Fruit fly (Drosophila melanogaster): ENCODE measurements around the gene CG18814.

CG18814 gene

dm6 chr3L:16385252-16385879 is 15.7 kb downstream of the CG18814 start:
- TF ChIP-seq lbe (GFP tag; optimal IDR thresholded peaks at IDR 0.05) (peak; percentile 23), CG18476 (GFP tag; optimal IDR thresholded peaks at IDR 0.05) (no peak), CG12299 (tag; optimal IDR thresholded peaks at IDR 0.05) (no peak), CG9876 (GFP tag; optimal IDR thresholded peaks at IDR 0.05) (no peak), lab (GFP tag; optimal IDR thresholded peaks at IDR 0.05) (no peak), Trl (optimal IDR thresholded peaks at IDR 0.05) (peak in 1 of 2 experiments; percentile 2), Trl (GFP tag; optimal IDR thresholded peaks at IDR 0.05) (no peak), tap (tag; optimal IDR thresholded peaks at IDR 0.05) (no peak), chinmo (GFP tag; IDR thresholded peaks at IDR 0.05; ENCODE audit: partially characterized antibody) (peak; percentile 97), Drgx (GFP tag; IDR thresholded peaks at IDR 0.05) (peak; percentile 31; the same call in 1 of the 2 replicates), odd (GFP tag; optimal IDR thresholded peaks at IDR 0.05) (no peak), CG1647 (GFP tag; optimal IDR thresholded peaks at IDR 0.05) (no peak), mirr (GFP tag; optimal IDR thresholded peaks at IDR 0.05) (peak; percentile 37), Dll (GFP tag; IDR thresholded peaks at IDR 0.05; ENCODE audit: partially characterized antibody) (0 out of 4 replicates have a peak, but pooled peaks have one; percentile 34), Dref (GFP tag; IDR thresholded peaks at IDR 0.05) (no peak), YL-1 (GFP tag; optimal IDR thresholded peaks at IDR 0.05) (peak; percentile 63), exex (tag; optimal IDR thresholded peaks at IDR 0.05) (peak; percentile 5), jumu (GFP tag; optimal IDR thresholded peaks at IDR 0.05) (no peak), bsh (GFP tag; optimal IDR thresholded peaks at IDR 0.05) (peak in 1 of 2 experiments; percentile 39), CG8478 (optimal IDR thresholded peaks at IDR 0.05) (peak; percentile 23), jigr1 (GFP tag; IDR thresholded peaks at IDR 0.05) (no peak), MESR4 (GFP tag; optimal IDR thresholded peaks at IDR 0.05) (peak; percentile 63), crp (GFP tag; optimal IDR thresholded peaks at IDR 0.05) (peak in 1 of 2 experiments; percentile 65), B-H2 (GFP tag; optimal IDR thresholded peaks at IDR 0.05) (peak; percentile 18), ems (GFP tag; optimal IDR thresholded peaks at IDR 0.05) (no peak), Dek (tag; optimal IDR thresholded peaks at IDR 0.05) (no peak), CG18619 (GFP tag; optimal IDR thresholded peaks at IDR 0.05) (no peak), CG14441 (GFP tag; IDR thresholded peaks at IDR 0.05) (no peak), da (GFP tag; optimal IDR thresholded peaks at IDR 0.05) (no peak), Atf6 (GFP tag; IDR thresholded peaks at IDR 0.05) (0 out of 2 replicates have a peak, but pooled peaks have one; percentile 30), Xbp1 (GFP tag; optimal IDR thresholded peaks at IDR 0.05) (peak; percentile 20), Scr (GFP tag; IDR thresholded peaks at IDR 0.05; ENCODE audit: partially characterized antibody) (0 out of 2 replicates have a peak, but pooled peaks have one; percentile 21), Hr78 (GFP tag; optimal IDR thresholded peaks at IDR 0.05) (peak in 1 of 2 experiments; percentile 86), CG11093 (GFP tag; IDR thresholded peaks at IDR 0.05) (no peak), grau (tag; optimal IDR thresholded peaks at IDR 0.05) (no peak), CG34376 (GFP tag; optimal IDR thresholded peaks at IDR 0.05) (peak; percentile 26), CG7987 (GFP tag; optimal IDR thresholded peaks at IDR 0.05) (peak; percentile 67), lov (optimal IDR thresholded peaks at IDR 0.05) (no peak), lov (GFP tag; IDR thresholded peaks at IDR 0.05) (0 out of 3 replicates have a peak, but pooled peaks have one; percentile 52), Pdp1 (GFP tag; optimal IDR thresholded peaks at IDR 0.05) (peak in 1 of 2 experiments; percentile 35), fu2 (GFP tag; optimal IDR thresholded peaks at IDR 0.05) (no peak), Jarid2 (GFP tag; optimal IDR thresholded peaks at IDR 0.05) (no peak), CG15479 (GFP tag; optimal IDR thresholded peaks at IDR 0.05) (peak; percentile 64), CG6689 (GFP tag; IDR thresholded peaks at IDR 0.05) (no peak), CG2199 (GFP tag; IDR thresholded peaks at IDR 0.05) (peak; percentile 64; the same call in 2 of the 3 replicates), CG4617 (GFP tag; optimal IDR thresholded peaks at IDR 0.05; ENCODE audit: borderline replicate concordance) (peak; percentile 30), Bgb (GFP tag; IDR thresholded peaks at IDR 0.05; ENCODE audit: partially characterized antibody) (peak; percentile 48; the same call in 1 of the 2 replicates), cwo (GFP tag; optimal IDR thresholded peaks at IDR 0.05) (peak; percentile 48), HLHmδ (GFP tag; optimal IDR thresholded peaks at IDR 0.05) (peak; percentile 44)

Data from whole organism, embryonic.